Worm (Caenorhabditis elegans): ENCODE measurements around the gene ZK896.4.

- TF ChIP-seq hlh-8 (tag; optimal IDR thresholded peaks at IDR 0.05) (no peak), ama-1 (optimal IDR thresholded peaks at IDR 0.05) (no peak), fax-1 (tag; optimal IDR thresholded peaks at IDR 0.05) (no peak), lin-11 (tag; optimal IDR thresholded peaks at IDR 0.05) (no peak), unc-86 (tag; optimal IDR thresholded peaks at IDR 0.05) (no peak), dmd-4 (tag; optimal IDR thresholded peaks at IDR 0.05; ENCODE audit: borderline replicate concordance) (no peak), elt-2 (tag; optimal IDR thresholded peaks at IDR 0.05) (no peak), hlh-30 (tag; optimal IDR thresholded peaks at IDR 0.05; ENCODE audit: insufficient read depth) (no peak), ztf-16 (tag; optimal IDR thresholded peaks at IDR 0.05) (no peak)
These were observed 6.5 kb downstream of the ZK896.4 start for ce11 chrIV:12876558-12876957.

Data from whole organism, late embryonic.